Fruit fly (Drosophila melanogaster) whole organism, embryonic: Measurements from ENCODE around the gene CG14439.

ENCODE experiments used
- ATbp ChIP-seq: fragments of 200-800 bp; sonication (Bioruptor generic); optimal IDR thresholded peaks from 2 replicates; lab custom pipeline; 2017; ENCODE audit warnings: missing biosample characterization, mild to moderate bottlenecking, missing genetic modification characterization, missing genetic modification reagents
- Bgb ChIP-seq: fragments of 200-800 bp; sonication (Bioruptor generic); IDR thresholded peaks from 2 replicates; pipeline ENCODE4 v1.3.6; 2022; ENCODE audit warnings: missing biosample characterization, missing genetic modification characterization; ENCODE audit not compliant: partially characterized antibody
- CG11456 ChIP-seq: fragments of 200-800 bp; sonication (Bioruptor generic); IDR thresholded peaks from 3 replicates; pipeline ENCODE4 v1.3.6; 2022; ENCODE audit warnings: missing biosample characterization, missing genetic modification characterization
- CG11696 ChIP-seq: fragments of 200-800 bp; sonication (Bioruptor generic); IDR thresholded peaks from 2 replicates; pipeline ENCODE4 v1.3.6; 2022; ENCODE audit warnings: missing biosample characterization, missing genetic modification characterization
- CG12299 ChIP-seq: fragments of 200-800 bp; sonication (Bioruptor generic); optimal IDR thresholded peaks from 2 replicates; lab custom pipeline; 2018; ENCODE audit warnings: missing biosample characterization, mild to moderate bottlenecking, missing genetic modification characterization
- CG14965 ChIP-seq: fragments of 200-800 bp; sonication (Bioruptor generic); optimal IDR thresholded peaks from 2 replicates; lab custom pipeline; 2016; ENCODE audit warnings: missing biosample characterization, missing genetic modification characterization, borderline replicate concordance
- CG1603 ChIP-seq: fragments of 200-800 bp; sonication (Bioruptor generic); optimal IDR thresholded peaks from 2 replicates; lab custom pipeline; 2019; ENCODE audit warnings: missing biosample characterization, mild to moderate bottlenecking, missing genetic modification characterization, moderate library complexity
- CG17568 ChIP-seq: fragments of 200-800 bp; sonication (Bioruptor generic); optimal IDR thresholded peaks from 2 replicates; lab custom pipeline; 2018; ENCODE audit warnings: missing biosample characterization, mild to moderate bottlenecking, missing genetic modification characterization, moderate library complexity
- CG18476 ChIP-seq: fragments of 200-800 bp; sonication (Bioruptor generic); optimal IDR thresholded peaks from 2 replicates; lab custom pipeline; 2016; ENCODE audit warnings: missing biosample characterization, mild to moderate bottlenecking, missing genetic modification characterization
- CG34224 ChIP-seq: fragments of 200-800 bp; sonication (Bioruptor generic); IDR thresholded peaks from 3 replicates; pipeline ENCODE4 v1.3.6; 2022; ENCODE audit warnings: missing biosample characterization, missing genetic modification characterization; ENCODE audit not compliant: partially characterized antibody
- CG4282 ChIP-seq: fragments of 200-800 bp; sonication (Bioruptor generic); optimal IDR thresholded peaks from 2 replicates; lab custom pipeline; 2016; ENCODE audit warnings: missing biosample characterization, missing genetic modification characterization
- CG43689 ChIP-seq: fragments of 200-800 bp; sonication (Bioruptor generic); IDR thresholded peaks from 2 replicates; pipeline ENCODE4 v1.3.6; 2022; ENCODE audit warnings: missing biosample characterization, missing genetic modification characterization
- CG5245 ChIP-seq: fragments of 200-800 bp; sonication (Bioruptor generic); optimal IDR thresholded peaks from 3 replicates; lab custom pipeline; 2016; ENCODE audit warnings: missing biosample characterization, missing genetic modification characterization
- CG6689 ChIP-seq: fragments of 200-800 bp; sonication (Bioruptor generic); IDR thresholded peaks from 2 replicates; pipeline ENCODE4 v1.3.6; 2022; ENCODE audit warnings: missing biosample characterization, missing genetic modification characterization
- CG8281 ChIP-seq: fragments of 200-800 bp; sonication (Bioruptor generic); optimal IDR thresholded peaks from 2 replicates; lab custom pipeline; 2018; ENCODE audit warnings: missing biosample characterization, mild to moderate bottlenecking, missing genetic modification characterization, moderate library complexity
- CG8388 ChIP-seq: fragments of 200-800 bp; sonication (Bioruptor generic); optimal IDR thresholded peaks from 2 replicates; lab custom pipeline; 2019; ENCODE audit warnings: missing biosample characterization, mild to moderate bottlenecking, missing genetic modification characterization, moderate library complexity
- CG9727 ChIP-seq: fragments of 200-800 bp; sonication (Bioruptor generic); optimal IDR thresholded peaks from 3 replicates; lab custom pipeline; 2017; ENCODE audit warnings: missing biosample characterization, mild to moderate bottlenecking, missing genetic modification characterization
- CoRest ChIP-seq: fragments of 200-800 bp; sonication (Bioruptor generic); optimal IDR thresholded peaks from 3 replicates; lab custom pipeline; 2018; ENCODE audit warnings: missing biosample characterization, mild to moderate bottlenecking, missing genetic modification characterization, moderate library complexity
- CrebB ChIP-seq: fragments of 200-800 bp; sonication (Bioruptor generic); optimal IDR thresholded peaks from 3 replicates; lab custom pipeline; 2018; ENCODE audit warnings: missing biosample characterization, mild to moderate bottlenecking, missing genetic modification characterization
- Dek ChIP-seq: fragments of 200-800 bp; sonication (Bioruptor generic); optimal IDR thresholded peaks from 3 replicates; lab custom pipeline; 2019; ENCODE audit warnings: missing biosample characterization, mild to moderate bottlenecking, missing genetic modification characterization, moderate library complexity
- Gsc ChIP-seq: fragments of 200-800 bp; sonication (Bioruptor generic); IDR thresholded peaks from 2 replicates; pipeline ENCODE4 v1.3.6; 2022; ENCODE audit warnings: missing biosample characterization, missing genetic modification characterization
- Hey ChIP-seq: fragments of 200-800 bp; sonication (Bioruptor generic); optimal IDR thresholded peaks from 3 replicates; lab custom pipeline; 2018; ENCODE audit warnings: missing biosample characterization, mild to moderate bottlenecking, missing genetic modification characterization
- Pdp1 ChIP-seq, 2 experiments: fragments of 200-800 bp; sonication (Bioruptor generic); optimal IDR thresholded peaks; 3 replicates each; lab custom pipeline; 2016; ENCODE audit warnings: missing biosample characterization in 2 of 2, missing genetic modification characterization in 2 of 2, mild to moderate bottlenecking in 1 of 2, moderate library complexity in 1 of 2
- Scr ChIP-seq: fragments of 200-800 bp; sonication (Bioruptor generic); IDR thresholded peaks from 2 replicates; pipeline ENCODE4 v1.3.6; 2022; ENCODE audit warnings: missing biosample characterization, missing genetic modification characterization; ENCODE audit not compliant: partially characterized antibody
- Sry-δ ChIP-seq: fragments of 200-800 bp; sonication (Bioruptor generic); optimal IDR thresholded peaks from 2 replicates; lab custom pipeline; 2016; ENCODE audit warnings: missing biosample characterization, missing genetic modification characterization
- Usf ChIP-seq: fragments of 200-800 bp; sonication (Bioruptor generic); optimal IDR thresholded peaks from 2 replicates; lab custom pipeline; 2017; ENCODE audit warnings: missing genotype, missing biosample characterization, missing genetic modification characterization
- Xbp1 ChIP-seq: fragments of 200-800 bp; sonication (Bioruptor generic); optimal IDR thresholded peaks from 3 replicates; lab custom pipeline; 2016; ENCODE audit warnings: missing biosample characterization, mild to moderate bottlenecking, missing genetic modification characterization
- al ChIP-seq: fragments of 200-800 bp; sonication (Bioruptor generic); IDR thresholded peaks from 2 replicates; pipeline ENCODE4 v1.3.6; 2022; ENCODE audit warnings: missing biosample characterization, missing genetic modification characterization
- bbx ChIP-seq: fragments of 200-800 bp; sonication (Bioruptor generic); IDR thresholded peaks from 2 replicates; pipeline ENCODE4 v1.3.6; 2022; ENCODE audit warnings: missing biosample characterization, missing genetic modification characterization; ENCODE audit not compliant: partially characterized antibody
- br ChIP-seq: fragments of >200 bp; optimal IDR thresholded peaks from 2 replicates; lab custom pipeline; 2017
- bsh ChIP-seq, 2 experiments: fragments of 200-800 bp; sonication (Bioruptor generic); optimal IDR thresholded peaks; 2 replicates each; lab custom pipeline; 2017 to 2018; ENCODE audit warnings: mild to moderate bottlenecking in 2 of 2, missing biosample characterization in 2 of 2, missing genetic modification characterization in 2 of 2, moderate library complexity in 1 of 2
- cas ChIP-seq: fragments of 200-800 bp; sonication (Bioruptor generic); IDR thresholded peaks from 2 replicates; pipeline ENCODE4 v1.3.6; 2022; ENCODE audit warnings: missing biosample characterization, missing genetic modification characterization
- caup ChIP-seq: fragments of 200-800 bp; sonication (Bioruptor generic); optimal IDR thresholded peaks from 3 replicates; lab custom pipeline; 2017; ENCODE audit warnings: missing biosample characterization, mild to moderate bottlenecking, missing genetic modification characterization, moderate library complexity; ENCODE audit not compliant: severe bottlenecking
- dan ChIP-seq: fragments of 200-800 bp; sonication (Bioruptor generic); IDR thresholded peaks from 2 replicates; pipeline ENCODE4 v1.3.6; 2022; ENCODE audit warnings: missing biosample characterization, missing genetic modification characterization
- danr ChIP-seq: fragments of 200-800 bp; sonication (Bioruptor generic); IDR thresholded peaks from 2 replicates; pipeline ENCODE4 v1.3.6; 2022; ENCODE audit warnings: missing biosample characterization, missing genetic modification characterization
- dmrt11E ChIP-seq: fragments of 200-800 bp; sonication (Bioruptor generic); optimal IDR thresholded peaks from 3 replicates; lab custom pipeline; 2018; ENCODE audit warnings: missing biosample characterization, mild to moderate bottlenecking, missing genetic modification characterization, moderate library complexity
- dysf ChIP-seq: fragments of 200-800 bp; sonication (Bioruptor generic); IDR thresholded peaks from 3 replicates; pipeline ENCODE4 v1.3.6; 2022; ENCODE audit warnings: missing biosample characterization, missing genetic modification characterization
- ems ChIP-seq: fragments of 200-800 bp; sonication (Bioruptor generic); optimal IDR thresholded peaks from 3 replicates; lab custom pipeline; 2016; ENCODE audit warnings: missing biosample characterization, missing genetic modification characterization
- jigr1 ChIP-seq: fragments of 200-800 bp; sonication (Bioruptor generic); IDR thresholded peaks from 3 replicates; pipeline ENCODE4 v1.3.6; 2022; ENCODE audit warnings: missing biosample characterization, missing genetic modification characterization
- jing ChIP-seq: fragments of 200-800 bp; sonication (Bioruptor generic); optimal IDR thresholded peaks from 2 replicates; lab custom pipeline; 2018; ENCODE audit warnings: missing biosample characterization, mild to moderate bottlenecking, missing genetic modification characterization
- lab ChIP-seq: fragments of 200-800 bp; sonication (Bioruptor generic); optimal IDR thresholded peaks from 3 replicates; lab custom pipeline; 2017; ENCODE audit warnings: missing biosample characterization, missing genetic modification characterization, mild to moderate bottlenecking, moderate library complexity, missing genetic modification reagents
- lov ChIP-seq, 2 experiments: fragments of 200-800 bp in 1 of 2; fragments of >200 bp in 1 of 2; sonication (Bioruptor generic) in 1 of 2; IDR thresholded peaks in 1 of 2; optimal IDR thresholded peaks in 1 of 2; 2 replicates in 1 of 2; 3 replicates in 1 of 2; pipeline versions ENCODE4 v1.3.6 to Lab custom; 2017 to 2022; ENCODE audit warnings: missing biosample characterization in 1 of 2, missing genetic modification characterization in 1 of 2
- pfk ChIP-seq: fragments of 200-800 bp; sonication (Bioruptor generic); optimal IDR thresholded peaks from 2 replicates; lab custom pipeline; 2018; ENCODE audit warnings: missing biosample characterization, mild to moderate bottlenecking, missing genetic modification characterization, moderate library complexity
- pita ChIP-seq: fragments of 200-800 bp; sonication (Bioruptor generic); optimal IDR thresholded peaks from 2 replicates; lab custom pipeline; 2017; ENCODE audit warnings: missing biosample characterization, mild to moderate bottlenecking, missing genetic modification characterization
- prd ChIP-seq, 3 experiments: fragments of >200 bp in 2 of 3; fragments of 200-800 bp in 1 of 3; sonication (Bioruptor generic) in 1 of 3; optimal IDR thresholded peaks in 2 of 3; IDR thresholded peaks in 1 of 3; 2 replicates in 2 of 3; 3 replicates in 1 of 3; pipeline versions ENCODE4 v1.3.6 to Lab custom; 2017 to 2022; ENCODE audit warnings: missing biosample characterization in 1 of 3, missing genetic modification characterization in 1 of 3
- sim ChIP-seq: fragments of 200-800 bp; sonication (Bioruptor generic); IDR thresholded peaks from 2 replicates; pipeline ENCODE4 v1.3.6; 2022; ENCODE audit warnings: missing biosample characterization, missing genetic modification characterization
- twi ChIP-seq: fragments of 200-800 bp; optimal IDR thresholded peaks from 2 replicates; lab custom pipeline; 2019; ENCODE audit warnings: missing biosample characterization, mild to moderate bottlenecking, missing genetic modification characterization, moderate library complexity
- unpg ChIP-seq: fragments of 200-800 bp; sonication (Bioruptor generic); optimal IDR thresholded peaks from 3 replicates; lab custom pipeline; 2018; ENCODE audit warnings: missing biosample characterization, mild to moderate bottlenecking, missing genetic modification characterization, moderate library complexity
- vfl ChIP-seq: fragments of 200-800 bp; sonication (Bioruptor generic); optimal IDR thresholded peaks from 2 replicates; lab custom pipeline; 2016; ENCODE audit warnings: missing biosample characterization, missing genetic modification characterization

The CG14439 gene

dm6 chrX:6770924-6771323, 23.6 kb downstream of the CG14439 start, which contains the start of gene Coq7 (continued):
- TF ChIP-seq ATbp (peak; percentile 52), CG11456 (peak; percentile 92), pfk (GFP tag; lab: Kevin White, UChicago) (no peak), bsh (GFP tag; optimal IDR thresholded peaks at IDR 0.05; lab: Kevin White, UChicago) (peak in 1 of 2 experiments; percentile 87), CG6689 (GFP tag; lab: Robert Waterston, UW) (peak; percentile 92), CG4282 (GFP tag; lab: Kevin White, UChicago) (no peak), twi (tag; lab: Kevin White, UChicago) (peak; percentile 81), lov (optimal IDR thresholded peaks at IDR 0.05; lab: Kevin White, UChicago) (no peak), lov (GFP tag; IDR thresholded peaks at IDR 0.05; lab: Robert Waterston, UW) (peak; percentile 89), CG8281 (tag; lab: Kevin White, UChicago) (no peak), CG12299 (tag; lab: Kevin White, UChicago) (peak; percentile 59), jing (GFP tag; lab: Kevin White, UChicago) (peak; percentile 65), pita (no peak), lab (no peak), Gsc (GFP tag; lab: Robert Waterston, UW) (peak; percentile 63), caup (GFP tag; lab: Kevin White, UChicago) (peak; percentile 83), sim (peak; percentile 67; the same call in 1 of the 2 replicates), CrebB (peak; percentile 78), CG11696 (GFP tag; lab: Robert Waterston, UW) (peak; percentile 60), jigr1 (peak; percentile 84; the same call in 2 of the 3 replicates), Xbp1 (GFP tag; lab: Kevin White, UChicago) (peak; percentile 94), vfl (GFP tag; lab: Kevin White, UChicago) (peak; percentile 74), Sry-δ (GFP tag; lab: Kevin White, UChicago) (peak; percentile 67), dysf (GFP tag; lab: Robert Waterston, UW) (peak; percentile 91), br (lab: Kevin White, UChicago) (no peak), al (GFP tag; lab: Robert Waterston, UW) (peak; percentile 91), dan (GFP tag; lab: Robert Waterston, UW) (peak; percentile 81), Scr (GFP tag; lab: Robert Waterston, UW) (peak; percentile 99), Bgb (GFP tag; lab: Robert Waterston, UW) (peak; percentile 96), cas (GFP tag; lab: Robert Waterston, UW) (peak; percentile 85; the same call in 1 of the 2 replicates), CG5245 (peak; percentile 76), CG18476 (GFP tag; lab: Kevin White, UChicago) (peak; percentile 52), CG8388 (GFP tag; lab: Kevin White, UChicago) (peak; percentile 80), bbx (GFP tag; lab: Robert Waterston, UW) (peak; percentile 95), CoRest (tag; lab: Kevin White, UChicago) (peak; percentile 89), CG34224 (GFP tag; lab: Robert Waterston, UW) (peak; percentile 98), Dek (no peak), prd (optimal IDR thresholded peaks at IDR 0.05; lab: Kevin White, UChicago) (no peak), prd (GFP tag; IDR thresholded peaks at IDR 0.05; lab: Robert Waterston, UW) (peak; percentile 96), CG17568 (GFP tag; lab: Kevin White, UChicago) (no peak), CG9727 (GFP tag; lab: Kevin White, UChicago) (peak; percentile 85), unpg (GFP tag; lab: Kevin White, UChicago) (no peak), CG14965 (GFP tag; lab: Kevin White, UChicago) (no peak), dmrt11E (tag; lab: Kevin White, UChicago) (peak; percentile 89), CG1603 (tag; lab: Kevin White, UChicago) (no peak), CG43689 (peak; percentile 69), Hey (tag; lab: Kevin White, UChicago) (no peak), Usf (GFP tag; lab: Kevin White, UChicago) (peak; percentile 82), danr (peak; percentile 83), Pdp1 (GFP tag; optimal IDR thresholded peaks at IDR 0.05; lab: Kevin White, UChicago) (peak in 1 of 2 experiments; percentile 70), ems (peak; percentile 78)
